Fruit fly (Drosophila melanogaster): Measurements from ENCODE around the gene Bre1.

Bre1 gene

dm6 chr3L:5749616-5750336, 44.2 kb downstream of the Bre1 start:
- TF ChIP-seq CG11560 (tag; IDR thresholded peaks at IDR 0.05) (no peak), phol (tag; optimal IDR thresholded peaks at IDR 0.05) (peak; percentile 21), amos (GFP tag; IDR thresholded peaks at IDR 0.05; ENCODE audit: partially characterized antibody) (peak; percentile 59), B-H1 (GFP tag; IDR thresholded peaks at IDR 0.05) (no peak), CG7357 (GFP tag; IDR thresholded peaks at IDR 0.05) (no peak), pnt (GFP tag; optimal IDR thresholded peaks at IDR 0.05) (no peak), CG1603 (tag; optimal IDR thresholded peaks at IDR 0.05) (peak; percentile 59), CG14860 (GFP tag; IDR thresholded peaks at IDR 0.05; ENCODE audit: partially characterized antibody) (no peak), crol (GFP tag; IDR thresholded peaks at IDR 0.05) (no peak), fd102C (GFP tag; optimal IDR thresholded peaks at IDR 0.05) (no peak), CG12942 (GFP tag; optimal IDR thresholded peaks at IDR 0.05) (no peak), NFAT (GFP tag; IDR thresholded peaks at IDR 0.05) (peak; percentile 80), Ets97D (GFP tag; optimal IDR thresholded peaks at IDR 0.05) (peak; percentile 66), tup (GFP tag; optimal IDR thresholded peaks at IDR 0.05) (no peak), Fer3 (tag; optimal IDR thresholded peaks at IDR 0.05) (peak; percentile 1), ci (GFP tag; IDR thresholded peaks at IDR 0.05) (0 out of 3 replicates have a peak, but pooled peaks have one; percentile 27), insv (GFP tag; optimal IDR thresholded peaks at IDR 0.05) (peak in 1 of 2 experiments; percentile 27), grau (tag; optimal IDR thresholded peaks at IDR 0.05) (peak; percentile 30), BEAF-32 (GFP tag; optimal IDR thresholded peaks at IDR 0.05) (peak; percentile 38), CG42726 (GFP tag; IDR thresholded peaks at IDR 0.05; ENCODE audit: partially characterized antibody) (peak; percentile 64), lilli (GFP tag; optimal IDR thresholded peaks at IDR 0.05) (no peak), Mad (GFP tag; optimal IDR thresholded peaks at IDR 0.05) (peak; percentile 25), CG14710 (tag; optimal IDR thresholded peaks at IDR 0.05) (peak; percentile 53), Max (GFP tag; optimal IDR thresholded peaks at IDR 0.05) (peak; percentile 7), Rfx (GFP tag; IDR thresholded peaks at IDR 0.05) (peak; percentile 66), ind (GFP tag; optimal IDR thresholded peaks at IDR 0.05) (no peak), Usf (GFP tag; optimal IDR thresholded peaks at IDR 0.05) (no peak), Hmr (GFP tag; optimal IDR thresholded peaks at IDR 0.05) (peak; percentile 31), CG18599 (GFP tag; optimal IDR thresholded peaks at IDR 0.05) (no peak), Oli (tag; optimal IDR thresholded peaks at IDR 0.05) (no peak), crp (GFP tag; optimal IDR thresholded peaks at IDR 0.05) (peak in 1 of 2 experiments; percentile 16), NfI (GFP tag; optimal IDR thresholded peaks at IDR 0.05) (peak; percentile 14), Chrac-16 (GFP tag; optimal IDR thresholded peaks at IDR 0.05) (peak; percentile 13), Myb (GFP tag; optimal IDR thresholded peaks at IDR 0.05) (peak; percentile 96), sug (tag; optimal IDR thresholded peaks at IDR 0.05) (peak; percentile 40), nmo (GFP tag; optimal IDR thresholded peaks at IDR 0.05) (peak; percentile 23), CG10267 (tag; optimal IDR thresholded peaks at IDR 0.05) (peak; percentile 35), trem (tag; optimal IDR thresholded peaks at IDR 0.05) (peak; percentile 74), pita (GFP tag; optimal IDR thresholded peaks at IDR 0.05) (peak; percentile 8), CG31441 (GFP tag; IDR thresholded peaks at IDR 0.05) (0 out of 2 replicates have a peak, but pooled peaks have one; percentile 26), Sry-δ (GFP tag; optimal IDR thresholded peaks at IDR 0.05) (peak; percentile 19), CG17829 (tag; optimal IDR thresholded peaks at IDR 0.05) (peak; percentile 59), Xbp1 (GFP tag; optimal IDR thresholded peaks at IDR 0.05) (peak; percentile 25), CG4820 (GFP tag; optimal IDR thresholded peaks at IDR 0.05) (no peak), sc (optimal IDR thresholded peaks at IDR 0.05) (no peak), sc (GFP tag; optimal IDR thresholded peaks at IDR 0.05) (no peak), CG14050 (GFP tag; IDR thresholded peaks at IDR 0.05) (no peak), knrl (GFP tag; IDR thresholded peaks at IDR 0.05; ENCODE audit: partially characterized antibody) (peak; percentile 39; the same call in 1 of the 3 replicates)

All from whole organism, embryonic.